Worm (Caenorhabditis elegans) whole organism, young adult: ENCODE results near the gene sri-71.
"Not testable (repeated sequence)": the region's sequence is repeated elsewhere in the genome, so short reads cannot be mapped to it uniquely, and the experiment has no call there.

ENCODE experiments used
- B0261.1 ChIP-seq: sonication (generic microtip); optimal IDR thresholded peaks from 2 replicates; lab custom pipeline; 2016; ENCODE audit warnings: mild to moderate bottlenecking, missing genetic modification characterization, moderate library complexity, missing compliant biosample characterization
- F22D6.2 ChIP-seq: sonication (generic microtip); optimal IDR thresholded peaks from 2 replicates; lab custom pipeline; 2016; ENCODE audit warnings: mild to moderate bottlenecking, missing genetic modification characterization, missing compliant biosample characterization
- F37B4.10 ChIP-seq: fragments of 200-800 bp; sonication (Bioruptor generic); IDR thresholded peaks from 2 replicates; pipeline ENCODE4 v1.3.6; 2022; ENCODE audit warnings: missing genetic modification characterization, missing compliant biosample characterization
- F39B2.1 ChIP-seq: fragments of 200-800 bp; sonication (Bioruptor generic); IDR thresholded peaks from 2 replicates; pipeline ENCODE4 v1.3.6; 2022; ENCODE audit warnings: missing genetic modification reagents, missing genetic modification characterization, missing compliant biosample characterization
- F52B5.7 ChIP-seq: sonication (generic microtip); optimal IDR thresholded peaks from 2 replicates; lab custom pipeline; 2016; ENCODE audit warnings: mild to moderate bottlenecking, missing genetic modification characterization, missing compliant biosample characterization
- T26A5.8 ChIP-seq: sonication (generic microtip); optimal IDR thresholded peaks from 2 replicates; lab custom pipeline; 2016; ENCODE audit warnings: missing genetic modification characterization, missing compliant biosample characterization
- Y79H2A.3 ChIP-seq: fragments of 200-800 bp; sonication (Bioruptor generic); conservative IDR thresholded peaks from 2 replicates; pipeline ENCODE4 v1.3.6; 2022; ENCODE audit warnings: missing genetic modification reagents, missing genetic modification characterization, missing compliant biosample characterization
- Y95B8A.8 ChIP-seq: fragments of 200-800 bp; sonication (Bioruptor generic); IDR thresholded peaks from 2 replicates; pipeline ENCODE4 v1.3.6; 2022; ENCODE audit warnings: missing genetic modification reagents, missing genetic modification characterization, missing compliant biosample characterization
- attf-5 ChIP-seq: fragments of 200-800 bp; sonication (Bioruptor generic); optimal IDR thresholded peaks from 2 replicates; lab custom pipeline; 2018; ENCODE audit warnings: mild to moderate bottlenecking, missing genetic modification characterization, missing compliant biosample characterization
- bed-2 ChIP-seq: fragments of 200-800 bp; sonication (Bioruptor generic); IDR thresholded peaks from 2 replicates; pipeline ENCODE4 v1.3.6; 2022; ENCODE audit warnings: missing genetic modification reagents, missing genetic modification characterization, missing compliant biosample characterization
- cebp-2 ChIP-seq: fragments of 200-800 bp; sonication (Bioruptor generic); IDR thresholded peaks from 2 replicates; pipeline ENCODE4 v1.3.6; 2022; ENCODE audit warnings: missing genetic modification characterization, missing compliant biosample characterization
- ceh-100 ChIP-seq: fragments of 200-800 bp; sonication (Bioruptor generic); IDR thresholded peaks from 2 replicates; pipeline ENCODE4 v1.3.6; 2022; ENCODE audit warnings: missing genetic modification reagents, missing genetic modification characterization, missing compliant biosample characterization
- ceh-58 ChIP-seq: fragments of 200-800 bp; sonication (Bioruptor generic); IDR thresholded peaks from 2 replicates; pipeline ENCODE4 v1.3.6; 2022; ENCODE audit warnings: missing genetic modification characterization, missing compliant biosample characterization
- egl-18 ChIP-seq: fragments of 200-800 bp; sonication (Bioruptor generic); IDR thresholded peaks from 2 replicates; pipeline ENCODE4 v1.3.6; 2022; ENCODE audit warnings: missing genetic modification reagents, missing genetic modification characterization, missing compliant biosample characterization
- egrh-3 ChIP-seq: fragments of 200-800 bp; sonication (Bioruptor generic); IDR thresholded peaks from 2 replicates; pipeline ENCODE4 v1.3.6; 2022; ENCODE audit warnings: missing genetic modification reagents, missing genetic modification characterization, missing compliant biosample characterization
- ekl-4 ChIP-seq: fragments of 200-800 bp; sonication (Bioruptor generic); IDR thresholded peaks from 2 replicates; pipeline ENCODE4 v1.3.6; 2022; ENCODE audit warnings: missing genetic modification reagents, missing genetic modification characterization, missing compliant biosample characterization
- ets-4 ChIP-seq: fragments of 200-800 bp; sonication (Bioruptor generic); optimal IDR thresholded peaks from 2 replicates; lab custom pipeline; 2018; ENCODE audit warnings: mild to moderate bottlenecking, missing genetic modification characterization, missing compliant biosample characterization
- hlh-12 ChIP-seq: sonication (generic microtip); optimal IDR thresholded peaks from 2 replicates; lab custom pipeline; 2016; ENCODE audit warnings: missing genetic modification characterization, missing compliant biosample characterization
- hmg-20 ChIP-seq: fragments of 200-800 bp; sonication (Bioruptor generic); IDR thresholded peaks from 2 replicates; pipeline ENCODE4 v1.3.6; 2022; ENCODE audit warnings: missing genetic modification reagents, missing genetic modification characterization, missing compliant biosample characterization
- let-526 ChIP-seq: fragments of 200-800 bp; sonication (Bioruptor generic); IDR thresholded peaks from 2 replicates; pipeline ENCODE4 v1.3.6; 2022; ENCODE audit warnings: missing genetic modification reagents, missing genetic modification characterization, missing compliant biosample characterization
- let-607 ChIP-seq, 2 experiments: fragments of 200-800 bp in 1 of 2; sonication (Bioruptor generic) in 1 of 2; sonication (generic microtip) in 1 of 2; optimal IDR thresholded peaks; 2 replicates each; lab custom pipeline; 2016 to 2018; ENCODE audit warnings: mild to moderate bottlenecking in 2 of 2, missing compliant biosample characterization in 2 of 2, missing genetic modification characterization in 2 of 2, moderate library complexity in 2 of 2, missing genotype in 1 of 2
- lin-40 ChIP-seq: sonication (generic microtip); optimal IDR thresholded peaks from 2 replicates; lab custom pipeline; 2016; ENCODE audit warnings: missing genetic modification characterization, mild to moderate bottlenecking, missing compliant biosample characterization, missing genotype, missing genetic modification reagents
- lsl-1 ChIP-seq: fragments of 200-800 bp; sonication (Bioruptor generic); optimal IDR thresholded peaks from 2 replicates; lab custom pipeline; 2018; ENCODE audit warnings: mild to moderate bottlenecking, missing genetic modification characterization, moderate library complexity, missing compliant biosample characterization
- mcd-1 ChIP-seq: fragments of 200-800 bp; sonication (Bioruptor generic); IDR thresholded peaks from 2 replicates; pipeline ENCODE4 v1.3.6; 2022; ENCODE audit warnings: missing genetic modification reagents, missing genetic modification characterization, missing compliant biosample characterization
- mes-4 ChIP-seq: sonication (generic microtip); optimal IDR thresholded peaks from 2 replicates; lab custom pipeline; 2016; ENCODE audit warnings: missing genotype, missing genetic modification characterization, missing compliant biosample characterization
- nfyb-1 ChIP-seq: fragments of 200-800 bp; sonication (Bioruptor generic); IDR thresholded peaks from 2 replicates; pipeline ENCODE4 v1.3.6; 2022; ENCODE audit warnings: missing genetic modification reagents, missing genetic modification characterization, missing compliant biosample characterization
- nhr-120 ChIP-seq: fragments of 200-800 bp; sonication (Bioruptor generic); IDR thresholded peaks from 2 replicates; pipeline ENCODE4 v1.3.6; 2022; ENCODE audit warnings: missing genetic modification characterization, missing compliant biosample characterization
- nhr-90 ChIP-seq: sonication (generic microtip); optimal IDR thresholded peaks from 2 replicates; lab custom pipeline; 2016; ENCODE audit warnings: missing genotype, mild to moderate bottlenecking, missing genetic modification characterization, missing compliant biosample characterization
- pbrm-1 ChIP-seq: fragments of 200-800 bp; sonication (Bioruptor generic); IDR thresholded peaks from 2 replicates; pipeline ENCODE4 v1.3.6; 2022; ENCODE audit warnings: missing genetic modification reagents, missing genetic modification characterization, missing compliant biosample characterization
- pha-4 ChIP-seq: fragments of 150-350 bp; sonication (generic microtip); optimal IDR thresholded peaks from 2 replicates; lab custom pipeline; 2014; ENCODE audit warnings: missing biosample characterization, missing genetic modification reagents, missing genetic modification characterization
- sdz-38 ChIP-seq: sonication (generic microtip); optimal IDR thresholded peaks from 2 replicates; lab custom pipeline; 2016; ENCODE audit warnings: missing genotype, missing genetic modification characterization, missing compliant biosample characterization
- snpc-4 ChIP-seq, 5 experiments: fragments of 150-350 bp in 1 of 5; sonication (generic microtip) in 4 of 5; optimal IDR thresholded peaks; 2 replicates each; lab custom pipeline; 2014 to 2018; ENCODE audit warnings: missing genetic modification characterization in 5 of 5, missing biosample characterization in 3 of 5, antibody characterized with exemption in 2 of 5, mild to moderate bottlenecking in 2 of 5, missing compliant biosample characterization in 2 of 5, missing genotype in 2 of 5, moderate library complexity in 2 of 5, missing genetic modification reagents in 1 of 5
- somi-1 ChIP-seq: fragments of 200-800 bp; sonication (Bioruptor generic); optimal IDR thresholded peaks from 2 replicates; lab custom pipeline; 2018; ENCODE audit warnings: mild to moderate bottlenecking, missing genetic modification characterization, missing compliant biosample characterization
- sptf-2 ChIP-seq: fragments of 200-800 bp; sonication (Bioruptor generic); optimal IDR thresholded peaks from 2 replicates; lab custom pipeline; 2018; ENCODE audit warnings: mild to moderate bottlenecking, missing genetic modification characterization, missing compliant biosample characterization
- zfh-2 ChIP-seq: fragments of 200-800 bp; sonication (Bioruptor generic); conservative IDR thresholded peaks from 2 replicates; pipeline ENCODE4 v1.3.6; 2022; ENCODE audit warnings: missing genetic modification reagents, missing genetic modification characterization, missing compliant biosample characterization
- zim-3 ChIP-seq: sonication (generic microtip); optimal IDR thresholded peaks from 2 replicates; lab custom pipeline; 2017; ENCODE audit warnings: mild to moderate bottlenecking, missing genetic modification characterization, moderate library complexity, missing compliant biosample characterization
- ztf-18 ChIP-seq: sonication (generic microtip); optimal IDR thresholded peaks from 2 replicates; lab custom pipeline; 2016; ENCODE audit warnings: missing genotype, mild to moderate bottlenecking, missing genetic modification characterization, missing compliant biosample characterization
- ztf-22 ChIP-seq: fragments of 200-800 bp; sonication (Bioruptor generic); optimal IDR thresholded peaks from 2 replicates; lab custom pipeline; 2018; ENCODE audit warnings: mild to moderate bottlenecking, missing genetic modification characterization, moderate library complexity, missing compliant biosample characterization
- ztf-25 ChIP-seq: fragments of 200-800 bp; sonication (Bioruptor generic); IDR thresholded peaks from 2 replicates; pipeline ENCODE4 v1.3.6; 2022; ENCODE audit warnings: missing genetic modification reagents, missing genetic modification characterization, missing compliant biosample characterization
- ztf-26 ChIP-seq: sonication (generic microtip); optimal IDR thresholded peaks from 2 replicates; lab custom pipeline; 2017; ENCODE audit warnings: missing genetic modification characterization, missing compliant biosample characterization

The sri-71 gene

ce11 chrII:2622936-2623452 lies 4.6 kb upstream of the sri-71 start, which contains the start of gene D2062.4:
TSS of gene D2062.4 (plus strand) at chrII:2623402.
- not testable (repeated sequence) for TF ChIP-seq bed-2 (GFP tag; lab: Robert Waterston, UW); ztf-18 (tag; lab: Kevin White, UChicago); F37B4.10

- TF ChIP-seq ets-4 (no peak), hmg-20 (no peak)
Observed at ce11 chrII:2624792-2625191, 2.8 kb upstream of the sri-71 start, which contains the start of gene lgc-28. TSS of gene lgc-28 (plus strand) at chrII:2625092.

- no peak for TF ChIP-seq Y95B8A.8 (GFP tag; lab: Robert Waterston, UW)
- TF ChIP-seq F37B4.10: 0 out of 2 replicates have a peak, but pooled peaks have one; percentile 52
- TF ChIP-seq mcd-1: 0 out of 2 replicates have a peak, but pooled peaks have one; percentile 22
- TF ChIP-seq zfh-2: peak; percentile 85
- peak; percentile 81; the same call in 1 of the 2 replicates for TF ChIP-seq egrh-3
- TF ChIP-seq nfyb-1: no peak
- TF ChIP-seq B0261.1: no peak
- no peak for TF ChIP-seq let-526 (GFP tag; lab: Robert Waterston, UW)
- no peak for TF ChIP-seq snpc-4 (GFP tag; optimal IDR thresholded peaks at IDR 0.05; lab: Kevin White, UChicago)
- TF ChIP-seq snpc-4 (tag; optimal IDR thresholded peaks at IDR 0.05; lab: Kevin White, UChicago): no peak
Observed at ce11 chrII:2628401-2628800, 852 bp downstream of the sri-71 start.

- TF ChIP-seq lsl-1 (GFP tag; lab: Kevin White, UChicago) (no peak), zim-3 (tag; lab: Kevin White, UChicago) (no peak), sdz-38 (tag; lab: Kevin White, UChicago) (no peak), pha-4 (tag; lab: Kevin White, UChicago) (no peak), ztf-22 (no peak), egl-18 (GFP tag; lab: Robert Waterston, UW) (no peak), let-607 (tag; optimal IDR thresholded peaks at IDR 0.05; lab: Kevin White, UChicago) (no peak), F39B2.1 (no peak), ekl-4 (no peak), pbrm-1 (GFP tag; lab: Robert Waterston, UW) (no peak), F52B5.7 (tag; lab: Kevin White, UChicago) (no peak), F22D6.2 (tag; lab: Kevin White, UChicago) (no peak), ztf-26 (tag; lab: Kevin White, UChicago) (no peak), ztf-18 (tag; lab: Kevin White, UChicago) (no peak), ztf-25 (GFP tag; lab: Robert Waterston, UW) (no peak), mcd-1 (no peak), Y79H2A.3 (GFP tag; lab: Robert Waterston, UW) (no peak), somi-1 (no peak), ceh-100 (GFP tag; lab: Robert Waterston, UW) (no peak), T26A5.8 (tag; lab: Kevin White, UChicago) (no peak)
Observed at ce11 chrII:2629270-2629669, 1.7 kb downstream of the sri-71 start, which contains the start of gene sri-37. TSS of gene sri-37 (plus strand) at chrII:2629570.

ce11 chrII:2631169-2631568 lies 3.6 kb downstream of the sri-71 start, which contains the start of gene D2062.1:
TSS of gene D2062.1 (plus strand) at chrII:2631469.
- no peak for TF ChIP-seq ceh-58 (GFP tag; lab: Robert Waterston, UW)
- no peak for TF ChIP-seq nhr-120 (GFP tag; lab: Robert Waterston, UW)
- no peak for TF ChIP-seq attf-5 (GFP tag; lab: Kevin White, UChicago)
- TF ChIP-seq lin-40 (tag; lab: Kevin White, UChicago): no peak
- TF ChIP-seq mes-4: no peak
- no peak for TF ChIP-seq nhr-90 (tag; lab: Kevin White, UChicago)
- TF ChIP-seq hlh-12: no peak
- no peak for TF ChIP-seq nfyb-1
- TF ChIP-seq F37B4.10: no peak
- no peak for TF ChIP-seq sptf-2
- TF ChIP-seq cebp-2 (GFP tag; lab: Robert Waterston, UW): no peak
- no peak for TF ChIP-seq lsl-1 (GFP tag; lab: Kevin White, UChicago)
